Worm (Caenorhabditis elegans) whole organism, young adult: ENCODE measurements around the gene T24B8.7.
A peak's percentile ranks its signal among the peaks of the same experiment; 100 is the strongest.

Experiments
- C06A6.2 ChIP-seq: fragments of 200-800 bp; sonication (Bioruptor generic); conservative IDR thresholded peaks from 2 replicates; pipeline ENCODE4 v1.3.6; 2022; ENCODE audit warnings: missing genetic modification characterization, missing compliant biosample characterization
- F23B12.7 ChIP-seq: sonication (generic microtip); optimal IDR thresholded peaks from 2 replicates; lab custom pipeline; 2017; ENCODE audit warnings: missing genetic modification characterization, mild to moderate bottlenecking, missing compliant biosample characterization, antibody characterized with exemption, moderate library complexity; ENCODE audit not compliant: insufficient read depth
- F33H1.4 ChIP-seq: fragments of 200-800 bp; sonication (Bioruptor generic); IDR thresholded peaks from 2 replicates; pipeline ENCODE4 v1.3.6; 2022; ENCODE audit warnings: missing genetic modification reagents, missing genetic modification characterization, missing compliant biosample characterization
- F52B5.7 ChIP-seq: sonication (generic microtip); optimal IDR thresholded peaks from 2 replicates; lab custom pipeline; 2016; ENCODE audit warnings: mild to moderate bottlenecking, missing genetic modification characterization, missing compliant biosample characterization
- F55B11.4 ChIP-seq: sonication (generic microtip); optimal IDR thresholded peaks from 2 replicates; lab custom pipeline; 2016; ENCODE audit warnings: missing compliant biosample characterization, missing genetic modification characterization, borderline replicate concordance; ENCODE audit not compliant: insufficient read depth
- T26A5.8 ChIP-seq: sonication (generic microtip); optimal IDR thresholded peaks from 2 replicates; lab custom pipeline; 2016; ENCODE audit warnings: missing genetic modification characterization, missing compliant biosample characterization
- Y53G8AR.9 ChIP-seq: fragments of 200-800 bp; sonication (Bioruptor generic); conservative IDR thresholded peaks from 2 replicates; pipeline ENCODE4 v1.3.6; 2022; ENCODE audit warnings: missing genetic modification reagents, missing genetic modification characterization, missing compliant biosample characterization
- ZK185.1 ChIP-seq: sonication (generic microtip); optimal IDR thresholded peaks from 2 replicates; lab custom pipeline; 2016; ENCODE audit warnings: mild to moderate bottlenecking, missing genetic modification characterization, missing compliant biosample characterization; ENCODE audit not compliant: poor library complexity, severe bottlenecking
- ama-1 ChIP-seq, 3 experiments: fragments of 150-350 bp in 1 of 3; sonication (generic microtip) in 2 of 3; optimal IDR thresholded peaks; 2 replicates each; lab custom pipeline; 2014 to 2018; ENCODE audit warnings: missing biosample characterization in 2 of 3, missing genetic modification characterization in 2 of 3, missing genetic modification reagents in 2 of 3
- atf-7 ChIP-seq: sonication (generic microtip); optimal IDR thresholded peaks from 2 replicates; lab custom pipeline; 2017; ENCODE audit warnings: mild to moderate bottlenecking, missing genetic modification characterization, missing compliant biosample characterization
- athp-1 ChIP-seq: sonication (generic microtip); optimal IDR thresholded peaks from 2 replicates; lab custom pipeline; 2017; ENCODE audit warnings: mild to moderate bottlenecking, missing genetic modification characterization, missing compliant biosample characterization
- bed-1 ChIP-seq: fragments of 200-800 bp; sonication (Bioruptor generic); IDR thresholded peaks from 2 replicates; pipeline ENCODE4 v1.3.6; 2022; ENCODE audit warnings: missing genetic modification reagents, missing genetic modification characterization, missing compliant biosample characterization
- bed-2 ChIP-seq: fragments of 200-800 bp; sonication (Bioruptor generic); IDR thresholded peaks from 2 replicates; pipeline ENCODE4 v1.3.6; 2022; ENCODE audit warnings: missing genetic modification reagents, missing genetic modification characterization, missing compliant biosample characterization
- ccch-3 ChIP-seq: fragments of 200-800 bp; sonication (Bioruptor generic); optimal IDR thresholded peaks from 2 replicates; lab custom pipeline; 2018; ENCODE audit warnings: mild to moderate bottlenecking, missing genetic modification characterization, missing compliant biosample characterization
- ceh-100 ChIP-seq: fragments of 200-800 bp; sonication (Bioruptor generic); IDR thresholded peaks from 2 replicates; pipeline ENCODE4 v1.3.6; 2022; ENCODE audit warnings: missing genetic modification reagents, missing genetic modification characterization, missing compliant biosample characterization
- ceh-27 ChIP-seq: fragments of 200-800 bp; sonication (Bioruptor generic); optimal IDR thresholded peaks from 2 replicates; lab custom pipeline; 2018; ENCODE audit warnings: mild to moderate bottlenecking, missing genetic modification characterization, moderate library complexity, missing compliant biosample characterization
- ceh-91 ChIP-seq: fragments of 200-800 bp; sonication (Bioruptor generic); IDR thresholded peaks from 2 replicates; pipeline ENCODE4 v1.3.6; 2022; ENCODE audit warnings: missing genetic modification reagents, missing genetic modification characterization, missing compliant biosample characterization
- chd-7 ChIP-seq: sonication (generic microtip); optimal IDR thresholded peaks from 2 replicates; lab custom pipeline; 2016; ENCODE audit warnings: mild to moderate bottlenecking, missing genetic modification characterization, moderate library complexity, missing compliant biosample characterization
- die-1 ChIP-seq: sonication (generic microtip); optimal IDR thresholded peaks from 2 replicates; lab custom pipeline; 2016; ENCODE audit warnings: missing genotype, mild to moderate bottlenecking, missing genetic modification characterization, missing compliant biosample characterization
- hlh-12 ChIP-seq: sonication (generic microtip); optimal IDR thresholded peaks from 2 replicates; lab custom pipeline; 2016; ENCODE audit warnings: missing genetic modification characterization, missing compliant biosample characterization
- hlh-26 ChIP-seq: fragments of 200-800 bp; sonication (Bioruptor generic); conservative IDR thresholded peaks from 2 replicates; pipeline ENCODE4 v1.3.6; 2022; ENCODE audit warnings: missing genetic modification reagents, missing genetic modification characterization, missing compliant biosample characterization
- hmg-20 ChIP-seq: fragments of 200-800 bp; sonication (Bioruptor generic); IDR thresholded peaks from 2 replicates; pipeline ENCODE4 v1.3.6; 2022; ENCODE audit warnings: missing genetic modification reagents, missing genetic modification characterization, missing compliant biosample characterization
- hsf-1 ChIP-seq: fragments of 200-800 bp; sonication (Bioruptor generic); IDR thresholded peaks from 2 replicates; pipeline ENCODE4 v1.3.6; 2022; ENCODE audit warnings: missing genetic modification reagents, missing genetic modification characterization, missing compliant biosample characterization
- lsl-1 ChIP-seq: fragments of 200-800 bp; sonication (Bioruptor generic); optimal IDR thresholded peaks from 2 replicates; lab custom pipeline; 2018; ENCODE audit warnings: mild to moderate bottlenecking, missing genetic modification characterization, moderate library complexity, missing compliant biosample characterization
- madf-3 ChIP-seq: fragments of 200-800 bp; sonication (Bioruptor generic); IDR thresholded peaks from 2 replicates; pipeline ENCODE4 v1.3.6; 2022; ENCODE audit warnings: missing genetic modification reagents, missing genetic modification characterization, missing compliant biosample characterization
- nfya-1 ChIP-seq: sonication (generic microtip); optimal IDR thresholded peaks from 2 replicates; lab custom pipeline; 2017; ENCODE audit warnings: antibody characterized with exemption, missing compliant biosample characterization, missing genetic modification characterization, borderline replicate concordance; ENCODE audit not compliant: insufficient read depth
- nhr-27 ChIP-seq: fragments of 200-800 bp; sonication (Bioruptor generic); optimal IDR thresholded peaks from 2 replicates; lab custom pipeline; 2018; ENCODE audit warnings: mild to moderate bottlenecking, missing genetic modification characterization, moderate library complexity, missing compliant biosample characterization
- nhr-80 ChIP-seq: sonication (generic microtip); optimal IDR thresholded peaks from 2 replicates; lab custom pipeline; 2016; ENCODE audit warnings: missing genetic modification characterization, missing compliant biosample characterization
- nhr-90 ChIP-seq: sonication (generic microtip); optimal IDR thresholded peaks from 2 replicates; lab custom pipeline; 2016; ENCODE audit warnings: missing genotype, mild to moderate bottlenecking, missing genetic modification characterization, missing compliant biosample characterization
- pha-4 ChIP-seq: fragments of 150-350 bp; sonication (generic microtip); optimal IDR thresholded peaks from 2 replicates; lab custom pipeline; 2014; ENCODE audit warnings: missing biosample characterization, missing genetic modification reagents, missing genetic modification characterization
- repo-1 ChIP-seq: sonication (generic microtip); optimal IDR thresholded peaks from 2 replicates; lab custom pipeline; 2017; ENCODE audit warnings: mild to moderate bottlenecking, missing genetic modification characterization, missing compliant biosample characterization
- sdz-38 ChIP-seq: sonication (generic microtip); optimal IDR thresholded peaks from 2 replicates; lab custom pipeline; 2016; ENCODE audit warnings: missing genotype, missing genetic modification characterization, missing compliant biosample characterization
- sea-2 ChIP-seq: fragments of 200-800 bp; sonication (Bioruptor generic); IDR thresholded peaks from 2 replicates; pipeline ENCODE4 v1.3.6; 2022; ENCODE audit warnings: missing genetic modification characterization, missing compliant biosample characterization
- tbp1 ChIP-seq: fragments of 200-800 bp; sonication (Bioruptor generic); optimal IDR thresholded peaks from 2 replicates; lab custom pipeline; 2018; ENCODE audit warnings: mild to moderate bottlenecking, missing genetic modification characterization, missing compliant biosample characterization
- tbx-9 ChIP-seq: sonication (generic microtip); optimal IDR thresholded peaks from 2 replicates; lab custom pipeline; 2016; ENCODE audit warnings: borderline replicate concordance, missing genetic modification characterization, inconsistent platforms, missing compliant biosample characterization
- tlf-1 ChIP-seq: fragments of 200-800 bp; sonication (Bioruptor generic); optimal IDR thresholded peaks from 2 replicates; lab custom pipeline; 2018; ENCODE audit warnings: mild to moderate bottlenecking, missing genetic modification characterization, missing compliant biosample characterization
- zim-3 ChIP-seq: sonication (generic microtip); optimal IDR thresholded peaks from 2 replicates; lab custom pipeline; 2017; ENCODE audit warnings: mild to moderate bottlenecking, missing genetic modification characterization, moderate library complexity, missing compliant biosample characterization
- ztf-25 ChIP-seq: fragments of 200-800 bp; sonication (Bioruptor generic); IDR thresholded peaks from 2 replicates; pipeline ENCODE4 v1.3.6; 2022; ENCODE audit warnings: missing genetic modification reagents, missing genetic modification characterization, missing compliant biosample characterization
- ztf-3 ChIP-seq: fragments of 200-800 bp; sonication (Bioruptor generic); optimal IDR thresholded peaks from 2 replicates; lab custom pipeline; 2018; ENCODE audit warnings: mild to moderate bottlenecking, missing genetic modification characterization, missing compliant biosample characterization

Gene T24B8.7

DNA sequence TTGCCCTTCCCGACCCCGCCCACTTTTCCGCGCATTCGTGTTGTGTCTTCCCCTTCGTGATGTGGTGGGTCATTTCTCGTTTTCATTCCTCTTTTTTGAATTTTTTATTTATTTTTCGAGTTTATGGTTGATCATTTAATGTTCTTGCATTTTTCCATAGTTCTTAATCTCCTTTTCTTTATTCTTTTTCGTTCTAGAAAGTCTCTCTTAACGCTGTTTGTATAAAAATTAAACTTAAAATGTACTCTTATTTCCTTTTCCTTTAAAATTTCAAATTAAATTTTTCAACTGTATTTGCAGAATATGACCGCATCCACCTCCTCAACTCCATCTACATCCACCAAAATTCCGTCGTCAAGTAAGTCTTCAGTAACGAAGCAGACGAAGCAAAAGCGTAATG is 32.8 kb upstream of the T24B8.7 start, which contains the start of gene hlh-3 (continued):
- no peak for TF ChIP-seq ztf-25 (GFP tag; lab: Robert Waterston, UW)
- TF ChIP-seq nhr-90 (tag; lab: Kevin White, UChicago) = no peak

DNA sequence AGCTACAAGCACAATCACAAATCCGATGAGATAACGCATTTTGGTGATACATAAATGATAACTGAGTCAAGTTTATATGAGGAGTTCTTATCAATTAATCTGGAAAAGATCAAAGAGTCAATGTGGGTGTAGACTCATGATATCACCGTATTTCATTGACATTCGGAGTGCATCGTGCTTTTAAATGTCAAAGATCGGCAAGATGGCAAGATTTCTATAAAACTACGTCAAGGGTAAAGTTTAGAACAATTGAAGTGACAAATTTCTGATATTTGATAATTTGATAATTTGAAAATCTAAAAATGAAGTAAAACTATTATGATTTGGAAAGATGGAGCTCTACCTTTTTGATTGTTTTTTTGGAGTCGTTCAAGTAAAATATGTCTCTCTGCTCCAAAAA is 29.6 kb upstream of the T24B8.7 start, which contains the start of gene sysm-1:
Gene sysm-1, minus strand, starts transcription at position 101 of the 400 bp plus-strand sequence.
- TF ChIP-seq ceh-100 (GFP tag; lab: Robert Waterston, UW) (no peak), nhr-80 (tag; lab: Kevin White, UChicago) (peak; percentile 4), tbx-9 (tag; lab: Kevin White, UChicago) (no peak), F52B5.7 (tag; lab: Kevin White, UChicago) (no peak), bed-1 (GFP tag; lab: Robert Waterston, UW) (no peak)

ce11 chrII:9078351-9078750 is 24.9 kb upstream of the T24B8.7 start:
- no peak for TF ChIP-seq lsl-1 (GFP tag; lab: Kevin White, UChicago)
- no peak for TF ChIP-seq tbp1 (GFP tag; lab: Kevin White, UChicago)
- TF ChIP-seq hlh-26 (GFP tag; lab: Robert Waterston, UW) = no peak
- no peak for TF ChIP-seq hsf-1 (GFP tag; lab: Robert Waterston, UW)
- no peak for TF ChIP-seq F33H1.4 (GFP tag; lab: Robert Waterston, UW)
- no peak for TF ChIP-seq zim-3
- no peak for TF ChIP-seq C06A6.2 (GFP tag; lab: Robert Waterston, UW)
- TF ChIP-seq chd-7 = no peak

- TF ChIP-seq nhr-80 (tag; lab: Kevin White, UChicago) (peak; percentile 46), T26A5.8 (no peak)
Observed at ce11 chrII:9076098-9076879, 22.8 kb upstream of the T24B8.7 start.

DNA sequence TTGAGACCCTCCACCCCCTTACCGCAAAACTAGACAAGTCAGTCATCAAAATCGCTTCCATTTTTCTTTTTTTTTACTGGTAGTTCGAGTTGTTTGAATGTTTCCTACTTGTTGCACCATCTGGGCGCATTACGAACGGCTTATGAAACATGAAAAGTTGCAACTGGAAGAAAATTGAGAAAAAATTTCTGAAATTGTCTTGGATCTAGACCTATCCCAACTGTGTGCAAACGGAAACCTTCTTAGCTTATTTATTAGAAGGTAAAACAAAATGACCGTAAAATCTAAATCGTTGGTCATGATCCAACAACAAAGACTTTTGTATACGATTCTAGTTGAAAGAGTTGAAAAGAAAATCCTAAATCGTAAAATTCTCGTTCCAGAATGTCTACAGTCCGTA is 21.0 kb upstream of the T24B8.7 start:
- no peak for TF ChIP-seq ZK185.1 (tag; lab: Kevin White, UChicago)
- TF ChIP-seq ceh-100 (GFP tag; lab: Robert Waterston, UW) = no peak
- no peak for TF ChIP-seq bed-2 (GFP tag; lab: Robert Waterston, UW)
- no peak for TF ChIP-seq ceh-27 (GFP tag; lab: Kevin White, UChicago)
- TF ChIP-seq sdz-38 (tag; lab: Kevin White, UChicago) = no peak
- TF ChIP-seq tlf-1 (GFP tag; lab: Kevin White, UChicago) = no peak
- TF ChIP-seq tbp1 (GFP tag; lab: Kevin White, UChicago) = no peak
- no peak for TF ChIP-seq repo-1
- TF ChIP-seq madf-3 = no peak

- TF ChIP-seq hmg-20 (no peak), C06A6.2 (GFP tag; lab: Robert Waterston, UW) (no peak), pha-4 (tag; lab: Kevin White, UChicago) (no peak), hlh-12 (tag; lab: Kevin White, UChicago) (no peak), atf-7 (tag; lab: Kevin White, UChicago) (no peak), sea-2 (no peak), athp-1 (tag; lab: Kevin White, UChicago) (no peak), nhr-27 (tag; lab: Kevin White, UChicago) (no peak), die-1 (tag; lab: Kevin White, UChicago) (no peak), ztf-3 (GFP tag; lab: Kevin White, UChicago) (no peak), ama-1 (optimal IDR thresholded peaks at IDR 0.05; lab: Kevin White, UChicago) (no peak), ama-1 (GFP tag; optimal IDR thresholded peaks at IDR 0.05; lab: Kevin White, UChicago) (no peak), nfya-1 (tag; lab: Kevin White, UChicago) (no peak), Y53G8AR.9 (GFP tag; lab: Robert Waterston, UW) (no peak), F55B11.4 (tag; lab: Kevin White, UChicago) (no peak), F23B12.7 (no peak), ccch-3 (GFP tag; lab: Kevin White, UChicago) (no peak), ceh-91 (GFP tag; lab: Robert Waterston, UW) (no peak)
Observed at ce11 chrII:9072769-9073168, 19.3 kb upstream of the T24B8.7 start.
